Fruit fly (Drosophila melanogaster) whole organism, embryonic: ENCODE data around the gene Sc2.

Experiments
- Awh ChIP-seq: fragments of 200-800 bp; sonication (Bioruptor generic); IDR thresholded peaks from 2 replicates; pipeline ENCODE4, ENCODE4 v1.3.6; 2022; ENCODE audit warnings: missing biosample characterization, missing genetic modification characterization
- CG11085 ChIP-seq: fragments of 200-800 bp; sonication (Bioruptor generic); IDR thresholded peaks from 2 replicates; pipeline ENCODE4 v1.3.6; 2022; ENCODE audit warnings: missing biosample characterization, missing genetic modification characterization
- CG11247 ChIP-seq: fragments of 200-800 bp; sonication (Bioruptor generic); IDR thresholded peaks from 2 replicates; pipeline ENCODE4 v1.3.6; 2022; ENCODE audit warnings: missing biosample characterization, missing genetic modification characterization
- CG12155 ChIP-seq: fragments of 200-800 bp; sonication (Bioruptor generic); optimal IDR thresholded peaks from 3 replicates; lab custom pipeline; 2016; ENCODE audit warnings: missing biosample characterization, missing genetic modification characterization
- CG12299 ChIP-seq: fragments of 200-800 bp; sonication (Bioruptor generic); optimal IDR thresholded peaks from 2 replicates; lab custom pipeline; 2018; ENCODE audit warnings: missing biosample characterization, mild to moderate bottlenecking, missing genetic modification characterization
- CG12391 ChIP-seq: fragments of 200-800 bp; sonication (Bioruptor generic); optimal IDR thresholded peaks from 3 replicates; lab custom pipeline; 2018; ENCODE audit warnings: missing biosample characterization, mild to moderate bottlenecking, missing genetic modification characterization, moderate library complexity
- CG13424 ChIP-seq: fragments of 200-800 bp; sonication (Bioruptor generic); optimal IDR thresholded peaks from 2 replicates; lab custom pipeline; 2019; ENCODE audit warnings: missing biosample characterization, mild to moderate bottlenecking, missing genetic modification characterization, moderate library complexity
- CG14710 ChIP-seq: fragments of 200-800 bp; sonication (Bioruptor generic); optimal IDR thresholded peaks from 3 replicates; lab custom pipeline; 2019; ENCODE audit warnings: missing biosample characterization, mild to moderate bottlenecking, missing genetic modification characterization, moderate library complexity
- CG15514 ChIP-seq: fragments of 200-800 bp; sonication (Bioruptor generic); optimal IDR thresholded peaks from 3 replicates; lab custom pipeline; 2017; ENCODE audit warnings: missing biosample characterization, missing genetic modification characterization, mild to moderate bottlenecking, moderate library complexity, missing genetic modification reagents
- CG1603 ChIP-seq: fragments of 200-800 bp; sonication (Bioruptor generic); optimal IDR thresholded peaks from 2 replicates; lab custom pipeline; 2019; ENCODE audit warnings: missing biosample characterization, mild to moderate bottlenecking, missing genetic modification characterization, moderate library complexity
- CG1647 ChIP-seq: fragments of 200-800 bp; sonication (Bioruptor generic); optimal IDR thresholded peaks from 3 replicates; lab custom pipeline; 2016; ENCODE audit warnings: missing biosample characterization, missing genetic modification characterization
- CG17186 ChIP-seq: fragments of 200-800 bp; sonication (Bioruptor generic); optimal IDR thresholded peaks from 3 replicates; lab custom pipeline; 2017; ENCODE audit warnings: missing biosample characterization, missing genetic modification reagents, missing genetic modification characterization
- CG17802 ChIP-seq: fragments of 200-800 bp; sonication (Bioruptor generic); optimal IDR thresholded peaks from 2 replicates; lab custom pipeline; 2018; ENCODE audit warnings: missing biosample characterization, mild to moderate bottlenecking, missing genetic modification characterization, moderate library complexity
- CG17829 ChIP-seq: fragments of 200-800 bp; optimal IDR thresholded peaks from 2 replicates; lab custom pipeline; 2019; ENCODE audit warnings: missing biosample characterization, mild to moderate bottlenecking, missing genetic modification characterization, moderate library complexity
- CG18599 ChIP-seq: fragments of 200-800 bp; sonication (Bioruptor generic); optimal IDR thresholded peaks from 3 replicates; lab custom pipeline; 2017; ENCODE audit warnings: missing biosample characterization, missing genetic modification characterization, mild to moderate bottlenecking, moderate library complexity, missing genetic modification reagents
- CG4617 ChIP-seq: fragments of 200-800 bp; sonication (Bioruptor generic); optimal IDR thresholded peaks from 3 replicates; lab custom pipeline; 2016; ENCODE audit warnings: missing biosample characterization, missing genetic modification characterization, borderline replicate concordance
- CG4854 ChIP-seq: fragments of 200-800 bp; sonication (Bioruptor generic); optimal IDR thresholded peaks from 2 replicates; lab custom pipeline; 2016; ENCODE audit warnings: missing biosample characterization, missing genetic modification characterization, inconsistent platforms
- CG9876 ChIP-seq: fragments of 200-800 bp; sonication (Bioruptor generic); optimal IDR thresholded peaks from 2 replicates; lab custom pipeline; 2016; ENCODE audit warnings: missing biosample characterization, missing genetic modification characterization
- Eip74EF ChIP-seq, 2 experiments: fragments of 200-800 bp in 1 of 2; fragments of >200 bp in 1 of 2; sonication (Bioruptor generic) in 1 of 2; optimal IDR thresholded peaks; 2 replicates each; lab custom pipeline; 2017 to 2019; ENCODE audit warnings: missing biosample characterization in 2 of 2, missing genetic modification characterization in 2 of 2, mild to moderate bottlenecking in 1 of 2, moderate library complexity in 1 of 2
- Fer3 ChIP-seq: fragments of 200-800 bp; sonication (Bioruptor generic); optimal IDR thresholded peaks from 2 replicates; lab custom pipeline; 2018; ENCODE audit warnings: missing biosample characterization, mild to moderate bottlenecking, missing genetic modification characterization, moderate library complexity
- HLHmδ ChIP-seq: fragments of 200-800 bp; sonication (Bioruptor generic); optimal IDR thresholded peaks from 2 replicates; lab custom pipeline; 2018; ENCODE audit warnings: missing biosample characterization, mild to moderate bottlenecking, missing genetic modification characterization, moderate library complexity
- Hmr ChIP-seq: fragments of 200-800 bp; sonication (Bioruptor generic); optimal IDR thresholded peaks from 3 replicates; lab custom pipeline; 2017; ENCODE audit warnings: mild to moderate bottlenecking, missing biosample characterization, missing genetic modification reagents, missing genetic modification characterization
- Med ChIP-seq: fragments of 200-800 bp; sonication (Bioruptor generic); peaks from one replicate; lab custom pipeline; 2016; ENCODE audit warnings: missing biosample characterization, missing genetic modification characterization, mild to moderate bottlenecking, inconsistent platforms, moderate library complexity
- Mrtf ChIP-seq: fragments of 200-800 bp; sonication (Bioruptor generic); IDR thresholded peaks from 3 replicates; pipeline ENCODE4 v1.3.6; 2022; ENCODE audit warnings: missing biosample characterization, missing genetic modification characterization
- Oli ChIP-seq: fragments of 200-800 bp; sonication (Bioruptor generic); optimal IDR thresholded peaks from 2 replicates; lab custom pipeline; 2018; ENCODE audit warnings: missing biosample characterization, mild to moderate bottlenecking, missing genetic modification characterization, moderate library complexity
- PHDP ChIP-seq: fragments of 200-800 bp; sonication (Bioruptor generic); optimal IDR thresholded peaks from 3 replicates; lab custom pipeline; 2018; ENCODE audit warnings: missing biosample characterization, mild to moderate bottlenecking, missing genetic modification characterization, moderate library complexity
- Rfx ChIP-seq: fragments of 200-800 bp; sonication (Bioruptor generic); IDR thresholded peaks from 2 replicates; pipeline ENCODE4 v1.3.6; 2022; ENCODE audit warnings: missing biosample characterization, missing genetic modification characterization
- Trl ChIP-seq, 3 experiments: fragments of >200 bp in 2 of 3; fragments of 200-800 bp in 1 of 3; sonication (Bioruptor generic) in 1 of 3; optimal IDR thresholded peaks; 2 replicates in 1 of 3; 3 replicates in 2 of 3; lab custom pipeline; 2016 to 2017; ENCODE audit warnings: missing biosample characterization in 1 of 3, missing genetic modification characterization in 1 of 3
- amos ChIP-seq: fragments of 200-800 bp; sonication (Bioruptor generic); IDR thresholded peaks from 2 replicates; pipeline ENCODE4 v1.3.6; 2022; ENCODE audit warnings: missing biosample characterization, missing genetic modification characterization; ENCODE audit not compliant: partially characterized antibody
- ap ChIP-seq: fragments of 200-800 bp; sonication (Bioruptor generic); IDR thresholded peaks from 2 replicates; pipeline ENCODE4 v1.3.6; 2022; ENCODE audit warnings: missing biosample characterization, missing genetic modification characterization
- ase ChIP-seq: fragments of 200-800 bp; sonication (Bioruptor generic); IDR thresholded peaks from 3 replicates; pipeline ENCODE4 v1.3.6; 2022; ENCODE audit warnings: missing biosample characterization, missing genetic modification characterization
- bab2 ChIP-seq: fragments of 200-800 bp; sonication (Bioruptor generic); optimal IDR thresholded peaks from 2 replicates; lab custom pipeline; 2016; ENCODE audit warnings: missing biosample characterization, missing genetic modification characterization
- chn ChIP-seq: fragments of 200-800 bp; sonication (Bioruptor generic); optimal IDR thresholded peaks from 2 replicates; lab custom pipeline; 2016; ENCODE audit warnings: missing biosample characterization, missing genetic modification characterization
- dan ChIP-seq: fragments of 200-800 bp; sonication (Bioruptor generic); IDR thresholded peaks from 2 replicates; pipeline ENCODE4 v1.3.6; 2022; ENCODE audit warnings: missing biosample characterization, missing genetic modification characterization
- ftz-f1 ChIP-seq: fragments of 200-800 bp; sonication (Bioruptor generic); optimal IDR thresholded peaks from 2 replicates; lab custom pipeline; 2016; ENCODE audit warnings: missing biosample characterization, missing genetic modification characterization
- knrl ChIP-seq: fragments of 200-800 bp; sonication (Bioruptor generic); IDR thresholded peaks from 3 replicates; pipeline ENCODE4 v1.3.6; 2022; ENCODE audit warnings: missing biosample characterization, missing genetic modification characterization; ENCODE audit not compliant: partially characterized antibody
- lmd ChIP-seq: fragments of 200-800 bp; sonication (Bioruptor generic); IDR thresholded peaks from 2 replicates; pipeline ENCODE4 v1.3.6; 2022; ENCODE audit warnings: missing biosample characterization, missing genetic modification characterization
- nau ChIP-seq: fragments of 200-800 bp; sonication (Bioruptor generic); optimal IDR thresholded peaks from 3 replicates; lab custom pipeline; 2017; ENCODE audit warnings: missing biosample characterization, mild to moderate bottlenecking, missing genetic modification characterization, missing genetic modification reagents
- p53 ChIP-seq: fragments of 200-800 bp; sonication (Bioruptor generic); optimal IDR thresholded peaks from 2 replicates; lab custom pipeline; 2016; ENCODE audit warnings: missing biosample characterization, missing genetic modification characterization
- pan ChIP-seq, 4 experiments: fragments of >200 bp in 3 of 4; fragments of 200-800 bp in 1 of 4; sonication (Bioruptor generic) in 1 of 4; optimal IDR thresholded peaks in 3 of 4; IDR thresholded peaks in 1 of 4; 2 replicates each; pipeline versions ENCODE4 v1.3.6 to Lab custom; 2017 to 2022; ENCODE audit warnings: missing biosample characterization in 2 of 4, missing genetic modification characterization in 2 of 4, mixed read lengths in 1 of 4
- pros ChIP-seq: fragments of 200-800 bp; sonication (Bioruptor generic); optimal IDR thresholded peaks from 3 replicates; lab custom pipeline; 2019; ENCODE audit warnings: missing biosample characterization, mild to moderate bottlenecking, missing genetic modification characterization, moderate library complexity
- run ChIP-seq: fragments of 200-800 bp; sonication (Bioruptor generic); optimal IDR thresholded peaks from 3 replicates; lab custom pipeline; 2018; ENCODE audit warnings: missing biosample characterization, mild to moderate bottlenecking, missing genetic modification characterization
- sd ChIP-seq: fragments of 200-800 bp; sonication (Bioruptor generic); optimal IDR thresholded peaks from 3 replicates; lab custom pipeline; 2018; ENCODE audit warnings: missing biosample characterization, mild to moderate bottlenecking, missing genetic modification characterization, moderate library complexity
- sens ChIP-seq: fragments of 200-800 bp; sonication (Bioruptor generic); peaks from one replicate; lab custom pipeline; 2016; ENCODE audit warnings: missing biosample characterization, missing genetic modification characterization
- stc ChIP-seq: fragments of 200-800 bp; sonication (Bioruptor generic); IDR thresholded peaks from 2 replicates; pipeline ENCODE4 v1.3.6; 2022; ENCODE audit warnings: missing biosample characterization, missing genetic modification characterization
- vfl ChIP-seq: fragments of 200-800 bp; sonication (Bioruptor generic); optimal IDR thresholded peaks from 2 replicates; lab custom pipeline; 2016; ENCODE audit warnings: missing biosample characterization, missing genetic modification characterization

Sc2 gene

dm6 chr3L:3856004-3856403 is 47.3 kb upstream of the Sc2 start:
- TF ChIP-seq Awh (GFP tag; lab: Robert Waterston, UW) (peak; percentile 82), ase (GFP tag; lab: Robert Waterston, UW) (no peak), stc (GFP tag; lab: Robert Waterston, UW) (0 out of 2 replicates have a peak, but pooled peaks have one; percentile 13), sens (peak; percentile 53), Med (GFP tag; lab: Kevin White, UChicago) (peak; percentile 62), sd (peak; percentile 41), chn (no peak), CG14710 (tag; lab: Kevin White, UChicago) (no peak), Hmr (GFP tag; lab: Kevin White, UChicago) (peak; percentile 10), PHDP (tag; lab: Kevin White, UChicago) (peak; percentile 9), pan (optimal IDR thresholded peaks at IDR 0.05; lab: Kevin White, UChicago) (no peak), pan (GFP tag; optimal IDR thresholded peaks at IDR 0.05 in 1 of 2, IDR thresholded peaks at IDR 0.05 in 1 of 2) (peak in 1 of 2 experiments; percentile 51), Rfx (GFP tag; lab: Robert Waterston, UW) (peak; percentile 17; the same call in 1 of the 2 replicates)

DNA sequence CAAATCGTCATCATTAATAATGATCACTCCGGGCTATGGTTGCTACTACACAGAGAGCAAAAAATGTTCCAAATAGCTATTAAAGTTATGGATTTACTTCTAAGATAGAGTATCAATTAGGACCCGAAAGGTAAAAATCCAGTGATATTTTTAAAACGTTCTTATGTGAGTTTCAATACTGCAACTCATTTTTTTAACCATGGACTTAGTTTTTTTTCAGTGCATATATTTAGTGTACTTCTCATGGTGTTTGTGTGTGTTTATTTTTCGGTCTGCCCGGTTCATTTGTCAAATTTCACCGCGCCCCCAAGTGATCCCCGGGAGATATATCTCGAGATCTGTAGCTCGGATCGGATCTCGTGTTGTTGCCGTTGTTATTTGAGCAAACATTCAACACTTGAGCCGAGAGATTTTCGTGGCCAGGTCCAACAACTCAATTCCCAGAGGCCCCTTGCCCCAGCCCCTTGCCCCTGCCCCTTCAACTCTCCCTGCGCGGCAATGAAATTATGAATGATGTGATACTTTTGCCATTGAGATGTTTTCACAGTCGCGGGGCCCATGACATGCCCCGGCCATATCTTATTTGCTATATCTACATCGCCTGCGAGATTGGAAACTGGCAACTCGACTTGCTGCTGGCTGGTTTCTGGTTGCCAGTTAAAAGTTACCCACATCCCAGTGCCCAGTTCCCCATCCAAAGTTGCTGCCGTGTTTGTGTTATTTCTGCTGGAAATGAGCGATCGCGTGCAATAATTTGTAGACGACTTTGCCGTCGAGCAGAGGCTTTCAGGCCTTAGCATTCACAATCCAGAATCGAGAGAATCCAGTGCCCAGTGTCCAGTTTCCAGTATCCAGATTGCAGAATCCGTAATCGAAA is 40.5 kb upstream of the Sc2 start:
- TF ChIP-seq CG15514 (GFP tag; lab: Kevin White, UChicago): no peak
- TF ChIP-seq CG17802: no peak
- TF ChIP-seq CG12155: peak; percentile 49
- TF ChIP-seq bab2: peak; percentile 74
- TF ChIP-seq CG11085: no peak
- TF ChIP-seq lmd (GFP tag; lab: Robert Waterston, UW): peak; percentile 52
- no peak for TF ChIP-seq ftz-f1 (GFP tag; lab: Kevin White, UChicago)
- peak; percentile 85 for TF ChIP-seq CG12391
- TF ChIP-seq CG1647 (GFP tag; lab: Kevin White, UChicago): peak; percentile 36
- TF ChIP-seq CG17186 (GFP tag; lab: Kevin White, UChicago): no peak
- TF ChIP-seq ap: peak; percentile 31; the same call in 1 of the 2 replicates
- TF ChIP-seq dan (GFP tag; lab: Robert Waterston, UW): no peak
- TF ChIP-seq CG11247 (GFP tag; lab: Robert Waterston, UW): no peak
- TF ChIP-seq CG17829 (tag; lab: Kevin White, UChicago): peak; percentile 82
- no peak for TF ChIP-seq HLHmδ
- TF ChIP-seq p53: no peak
- TF ChIP-seq Trl (optimal IDR thresholded peaks at IDR 0.05; lab: Kevin White, UChicago): no peak
- no peak for TF ChIP-seq Trl (GFP tag; optimal IDR thresholded peaks at IDR 0.05; lab: Kevin White, UChicago)
- TF ChIP-seq CG4617 (GFP tag; lab: Kevin White, UChicago): peak; percentile 8
- TF ChIP-seq Mrtf (GFP tag; lab: Robert Waterston, UW): no peak
- peak; percentile 69 for TF ChIP-seq CG1603 (tag; lab: Kevin White, UChicago)
- TF ChIP-seq CG9876: peak; percentile 27
- TF ChIP-seq nau (GFP tag; lab: Kevin White, UChicago): peak; percentile 48
- TF ChIP-seq run: no peak
- TF ChIP-seq CG12299: no peak
- no peak for TF ChIP-seq pros (GFP tag; lab: Kevin White, UChicago)
- TF ChIP-seq CG13424 (tag; lab: Kevin White, UChicago): peak; percentile 73
- TF ChIP-seq CG18599 (GFP tag; lab: Kevin White, UChicago): peak; percentile 52
- peak; percentile 46 for TF ChIP-seq Fer3 (tag; lab: Kevin White, UChicago)
- peak in 1 of 2 experiments; percentile 49 for TF ChIP-seq Eip74EF (GFP tag; optimal IDR thresholded peaks at IDR 0.05; lab: Kevin White, UChicago)
- TF ChIP-seq vfl (GFP tag; lab: Kevin White, UChicago): no peak
- no peak for TF ChIP-seq amos (GFP tag; lab: Robert Waterston, UW)
- no peak for TF ChIP-seq knrl (GFP tag; lab: Robert Waterston, UW)
- peak; percentile 78 for TF ChIP-seq Oli
- peak; percentile 32 for TF ChIP-seq CG4854 (GFP tag; lab: Kevin White, UChicago)
